Worm (Caenorhabditis elegans) whole organism, L3 larva: ENCODE measurements around the gene F44E7.4.

ENCODE experiments used
- ZK546.5 ChIP-seq: sonication (generic microtip); optimal IDR thresholded peaks from 2 replicates; lab custom pipeline; 2017; ENCODE audit warnings: missing biosample characterization, missing genetic modification characterization
- aly-2 ChIP-seq: fragments of 150-350 bp; optimal IDR thresholded peaks from 2 replicates; lab custom pipeline; 2014; ENCODE audit warnings: missing biosample characterization, missing genetic modification characterization
- ama-1 ChIP-seq: fragments of 150-350 bp; optimal IDR thresholded peaks from 2 replicates; lab custom pipeline; 2018
- ceh-28 ChIP-seq: fragments of 150-350 bp; optimal IDR thresholded peaks from 2 replicates; lab custom pipeline; 2014; ENCODE audit warnings: missing biosample characterization, missing genetic modification reagents, missing genetic modification characterization
- elt-3 ChIP-seq, 3 experiments: fragments of 150-350 bp in 1 of 3; sonication (generic microtip) in 2 of 3; optimal IDR thresholded peaks; 2 replicates in 2 of 3; 4 replicates in 1 of 3; lab custom pipeline; 2014 to 2017; ENCODE audit warnings: missing biosample characterization in 3 of 3, missing genetic modification characterization in 3 of 3
- fkh-10 ChIP-seq: sonication (generic microtip); optimal IDR thresholded peaks from 2 replicates; lab custom pipeline; 2017; ENCODE audit warnings: missing biosample characterization, missing genetic modification reagents, missing genetic modification characterization
- mml-1 ChIP-seq: fragments of 150-350 bp; sonication (generic microtip); optimal IDR thresholded peaks from 3 replicates; lab custom pipeline; 2014; ENCODE audit warnings: missing biosample characterization, missing genetic modification characterization
- nhr-11 ChIP-seq: fragments of 150-350 bp; optimal IDR thresholded peaks from 2 replicates; lab custom pipeline; 2014; ENCODE audit warnings: missing biosample characterization, missing genetic modification characterization
- nhr-237 ChIP-seq: fragments of 150-350 bp; optimal IDR thresholded peaks from 2 replicates; lab custom pipeline; 2014; ENCODE audit warnings: missing biosample characterization, missing genetic modification characterization
- nhr-28 ChIP-seq: fragments of 150-350 bp; optimal IDR thresholded peaks from 2 replicates; lab custom pipeline; 2014; ENCODE audit warnings: missing biosample characterization, missing genetic modification characterization
- pqm-1 ChIP-seq: fragments of 150-350 bp; optimal IDR thresholded peaks from 2 replicates; lab custom pipeline; 2017; ENCODE audit warnings: missing biosample characterization, missing genetic modification characterization, inconsistent platforms
- tbx-2 ChIP-seq: sonication (generic microtip); optimal IDR thresholded peaks from 2 replicates; lab custom pipeline; 2016; ENCODE audit warnings: mild to moderate bottlenecking, missing genetic modification characterization, missing compliant biosample characterization
- ztf-11 ChIP-seq: fragments of 150-350 bp; optimal IDR thresholded peaks from 2 replicates; lab custom pipeline; 2014; ENCODE audit warnings: missing biosample characterization, missing genetic modification characterization
- ztf-4 ChIP-seq: fragments of 150-350 bp; optimal IDR thresholded peaks from 2 replicates; lab custom pipeline; 2014; ENCODE audit warnings: missing biosample characterization, missing genetic modification characterization

ce11 chrV:5758780-5759179, 18.0 kb downstream of the F44E7.4 start, which contains the start of gene C53A3.4:
- TF ChIP-seq tbx-2 (tag; lab: Kevin White, UChicago) (no peak), ceh-28 (tag; lab: Kevin White, UChicago) (no peak), nhr-237 (tag; lab: Kevin White, UChicago) (no peak), ztf-4 (no peak), ztf-11 (tag; lab: Kevin White, UChicago) (no peak), fkh-10 (GFP tag; lab: Kevin White, UChicago) (no peak), aly-2 (tag; lab: Kevin White, UChicago) (no peak), nhr-11 (tag; lab: Kevin White, UChicago) (no peak), ama-1 (lab: Kevin White, UChicago) (no peak), elt-3 (tag; optimal IDR thresholded peaks at IDR 0.05; lab: Kevin White, UChicago) (no peak), pqm-1 (tag; lab: Kevin White, UChicago) (no peak), mml-1 (tag; lab: Kevin White, UChicago) (no peak), nhr-28 (tag; lab: Kevin White, UChicago) (no peak), ZK546.5 (tag; lab: Kevin White, UChicago) (no peak)
